Worm (Caenorhabditis elegans): ENCODE results near the gene gcy-12.

ce11 chrII:5311746-5312145 lies at the start of gene gcy-12:
- TF ChIP-seq ztf-11 (tag; optimal IDR thresholded peaks at IDR 0.05) (no peak), fos-1 (tag; optimal IDR thresholded peaks at IDR 0.05) (no peak), nhr-12 (tag; optimal IDR thresholded peaks at IDR 0.05) (no peak), alr-1 (tag; optimal IDR thresholded peaks at IDR 0.05) (no peak), ztf-4 (tag; optimal IDR thresholded peaks at IDR 0.05) (no peak), lin-13 (GFP tag; optimal IDR thresholded peaks at IDR 0.05) (no peak)
